Fruit fly (Drosophila melanogaster) whole organism, embryonic: ENCODE data around the gene CG14147.

Experiments
- Aef1 ChIP-seq: fragments of 200-800 bp; sonication (Bioruptor generic); IDR thresholded peaks from 3 replicates; pipeline ENCODE4 v1.3.6; 2022; ENCODE audit warnings: missing biosample characterization, missing genetic modification characterization
- Atf6 ChIP-seq: fragments of 200-800 bp; sonication (Bioruptor generic); IDR thresholded peaks from 2 replicates; pipeline ENCODE4 v1.3.6; 2022; ENCODE audit warnings: missing biosample characterization, missing genetic modification characterization
- CG10209 ChIP-seq: fragments of 200-800 bp; sonication (Bioruptor generic); optimal IDR thresholded peaks from 3 replicates; lab custom pipeline; 2017; ENCODE audit warnings: missing biosample characterization, mild to moderate bottlenecking, missing genetic modification characterization, missing genetic modification reagents
- CG10274 ChIP-seq: fragments of 200-800 bp; sonication (Bioruptor generic); optimal IDR thresholded peaks from 3 replicates; lab custom pipeline; 2017; ENCODE audit warnings: missing biosample characterization, mild to moderate bottlenecking, missing genetic modification characterization
- CG11398 ChIP-seq: fragments of 200-800 bp; sonication (Bioruptor generic); optimal IDR thresholded peaks from 2 replicates; lab custom pipeline; 2016; ENCODE audit warnings: missing biosample characterization, missing genetic modification characterization
- CG13424 ChIP-seq: fragments of 200-800 bp; sonication (Bioruptor generic); optimal IDR thresholded peaks from 2 replicates; lab custom pipeline; 2019; ENCODE audit warnings: missing biosample characterization, mild to moderate bottlenecking, missing genetic modification characterization, moderate library complexity
- CG15011 ChIP-seq: fragments of 200-800 bp; sonication (Bioruptor generic); optimal IDR thresholded peaks from 3 replicates; lab custom pipeline; 2018; ENCODE audit warnings: missing biosample characterization, mild to moderate bottlenecking, missing genetic modification characterization
- CG15269 ChIP-seq: fragments of 200-800 bp; sonication (Bioruptor generic); optimal IDR thresholded peaks from 2 replicates; lab custom pipeline; 2018; ENCODE audit warnings: missing biosample characterization, mild to moderate bottlenecking, missing genetic modification characterization, moderate library complexity
- CG15696 ChIP-seq: fragments of 200-800 bp; sonication (Bioruptor generic); optimal IDR thresholded peaks from 2 replicates; lab custom pipeline; 2019; ENCODE audit warnings: missing biosample characterization, mild to moderate bottlenecking, missing genetic modification characterization, moderate library complexity
- CG1647 ChIP-seq: fragments of 200-800 bp; sonication (Bioruptor generic); optimal IDR thresholded peaks from 3 replicates; lab custom pipeline; 2016; ENCODE audit warnings: missing biosample characterization, missing genetic modification characterization
- CG17568 ChIP-seq: fragments of 200-800 bp; sonication (Bioruptor generic); optimal IDR thresholded peaks from 2 replicates; lab custom pipeline; 2018; ENCODE audit warnings: missing biosample characterization, mild to moderate bottlenecking, missing genetic modification characterization, moderate library complexity
- CG2129 ChIP-seq: fragments of 200-800 bp; sonication (Bioruptor generic); IDR thresholded peaks from 2 replicates; pipeline ENCODE4 v1.3.6; 2022; ENCODE audit warnings: missing biosample characterization, missing genetic modification characterization; ENCODE audit not compliant: partially characterized antibody
- CG34376 ChIP-seq: fragments of 200-800 bp; sonication (Bioruptor generic); optimal IDR thresholded peaks from 2 replicates; lab custom pipeline; 2018; ENCODE audit warnings: missing biosample characterization, mild to moderate bottlenecking, missing genetic modification characterization
- CG4404 ChIP-seq: fragments of 200-800 bp; sonication (Bioruptor generic); IDR thresholded peaks from 2 replicates; pipeline ENCODE4 v1.3.6; 2022; ENCODE audit warnings: missing biosample characterization, missing genetic modification characterization
- CG6175 ChIP-seq: fragments of 200-800 bp; sonication (Bioruptor generic); IDR thresholded peaks from 3 replicates; pipeline ENCODE4 v1.3.6; 2022; ENCODE audit warnings: missing biosample characterization, missing genetic modification characterization
- CG6654 ChIP-seq: fragments of 200-800 bp; sonication (Bioruptor generic); optimal IDR thresholded peaks from 2 replicates; lab custom pipeline; 2017; ENCODE audit warnings: missing biosample characterization, mild to moderate bottlenecking, missing genetic modification characterization
- CG7745 ChIP-seq: fragments of 200-800 bp; sonication (Bioruptor generic); optimal IDR thresholded peaks from 2 replicates; lab custom pipeline; 2018; ENCODE audit warnings: missing biosample characterization, mild to moderate bottlenecking, missing genetic modification characterization, moderate library complexity
- CG7786 ChIP-seq: fragments of 200-800 bp; sonication (Bioruptor generic); optimal IDR thresholded peaks from 2 replicates; lab custom pipeline; 2016; ENCODE audit warnings: missing biosample characterization, missing genetic modification characterization
- CHES-1-like ChIP-seq: fragments of 200-800 bp; sonication (Bioruptor generic); optimal IDR thresholded peaks from 2 replicates; lab custom pipeline; 2016; ENCODE audit warnings: missing biosample characterization, missing genetic modification characterization
- CTCF ChIP-seq: fragments of 200-800 bp; sonication (Bioruptor generic); optimal IDR thresholded peaks from 2 replicates; lab custom pipeline; 2017; ENCODE audit warnings: missing biosample characterization, mild to moderate bottlenecking, missing genetic modification characterization, moderate library complexity
- Dp ChIP-seq: fragments of 200-800 bp; sonication (Bioruptor generic); optimal IDR thresholded peaks from 2 replicates; lab custom pipeline; 2018; ENCODE audit warnings: missing biosample characterization, mild to moderate bottlenecking, missing genetic modification characterization, moderate library complexity
- Drgx ChIP-seq: fragments of 200-800 bp; sonication (Bioruptor generic); IDR thresholded peaks from 2 replicates; pipeline ENCODE4 v1.3.6; 2022; ENCODE audit warnings: missing biosample characterization, missing genetic modification characterization
- Fer1 ChIP-seq: fragments of 200-800 bp; sonication (Bioruptor generic); optimal IDR thresholded peaks from 2 replicates; lab custom pipeline; 2017; ENCODE audit warnings: missing biosample characterization, mild to moderate bottlenecking, missing genetic modification characterization
- HLH3B ChIP-seq: fragments of 200-800 bp; sonication (Bioruptor generic); IDR thresholded peaks from 2 replicates; pipeline ENCODE4 v1.3.6; 2022; ENCODE audit warnings: missing biosample characterization, missing genetic modification characterization
- HLH54F ChIP-seq: fragments of 200-800 bp; sonication (Bioruptor generic); optimal IDR thresholded peaks from 3 replicates; lab custom pipeline; 2016; ENCODE audit warnings: missing biosample characterization, missing genetic modification characterization
- HLHmδ ChIP-seq: fragments of 200-800 bp; sonication (Bioruptor generic); optimal IDR thresholded peaks from 2 replicates; lab custom pipeline; 2018; ENCODE audit warnings: missing biosample characterization, mild to moderate bottlenecking, missing genetic modification characterization, moderate library complexity
- Hr3 ChIP-seq: fragments of 200-800 bp; sonication (Bioruptor generic); optimal IDR thresholded peaks from 3 replicates; lab custom pipeline; 2016; ENCODE audit warnings: missing biosample characterization, missing genetic modification characterization
- Ptx1 ChIP-seq: fragments of 200-800 bp; sonication (Bioruptor generic); IDR thresholded peaks from 2 replicates; pipeline ENCODE4 v1.3.6; 2022; ENCODE audit warnings: missing biosample characterization, missing genetic modification characterization
- YL-1 ChIP-seq: fragments of 200-800 bp; sonication (Bioruptor generic); optimal IDR thresholded peaks from 3 replicates; lab custom pipeline; 2017; ENCODE audit warnings: missing biosample characterization, mild to moderate bottlenecking, missing genetic modification characterization
- ac ChIP-seq: fragments of 200-800 bp; sonication (Bioruptor generic); optimal IDR thresholded peaks from 3 replicates; lab custom pipeline; 2017; ENCODE audit warnings: missing biosample characterization, mild to moderate bottlenecking, missing genetic modification characterization
- ara ChIP-seq: fragments of 200-800 bp; sonication (Bioruptor generic); IDR thresholded peaks from 2 replicates; pipeline ENCODE4 v1.3.6; 2022; ENCODE audit warnings: missing biosample characterization, missing genetic modification characterization
- ato ChIP-seq: fragments of 200-800 bp; sonication (Bioruptor generic); IDR thresholded peaks from 2 replicates; pipeline ENCODE4 v1.3.6; 2022; ENCODE audit warnings: missing biosample characterization, missing genetic modification characterization; ENCODE audit not compliant: partially characterized antibody
- bab2 ChIP-seq: fragments of 200-800 bp; sonication (Bioruptor generic); optimal IDR thresholded peaks from 2 replicates; lab custom pipeline; 2016; ENCODE audit warnings: missing biosample characterization, missing genetic modification characterization
- dati ChIP-seq: fragments of 200-800 bp; sonication (Bioruptor generic); IDR thresholded peaks from 2 replicates; pipeline ENCODE4 v1.3.6; 2022; ENCODE audit warnings: missing biosample characterization, missing genetic modification characterization
- dmrt11E ChIP-seq: fragments of 200-800 bp; sonication (Bioruptor generic); optimal IDR thresholded peaks from 3 replicates; lab custom pipeline; 2018; ENCODE audit warnings: missing biosample characterization, mild to moderate bottlenecking, missing genetic modification characterization, moderate library complexity
- dmrt99B ChIP-seq: fragments of 200-800 bp; sonication (Bioruptor generic); optimal IDR thresholded peaks from 2 replicates; lab custom pipeline; 2018; ENCODE audit warnings: missing biosample characterization, mild to moderate bottlenecking, missing genetic modification characterization, moderate library complexity
- ems ChIP-seq: fragments of 200-800 bp; sonication (Bioruptor generic); optimal IDR thresholded peaks from 3 replicates; lab custom pipeline; 2016; ENCODE audit warnings: missing biosample characterization, missing genetic modification characterization
- gt ChIP-seq: fragments of 200-800 bp; sonication (Bioruptor generic); IDR thresholded peaks from 2 replicates; pipeline ENCODE4 v1.3.6; 2022; ENCODE audit warnings: missing biosample characterization, missing genetic modification characterization
- ham ChIP-seq: fragments of 200-800 bp; sonication (Bioruptor generic); IDR thresholded peaks from 2 replicates; pipeline ENCODE4 v1.3.6; 2022; ENCODE audit warnings: missing biosample characterization, missing genetic modification characterization
- inv ChIP-seq: fragments of 200-800 bp; sonication (Bioruptor generic); IDR thresholded peaks from 2 replicates; pipeline ENCODE4 v1.3.6; 2022; ENCODE audit warnings: missing biosample characterization, missing genetic modification characterization; ENCODE audit not compliant: partially characterized antibody
- jumu ChIP-seq: fragments of 200-800 bp; sonication (Bioruptor generic); optimal IDR thresholded peaks from 3 replicates; lab custom pipeline; 2016; ENCODE audit warnings: missing biosample characterization, missing genetic modification characterization
- kay ChIP-seq: fragments of 200-800 bp; sonication (Bioruptor generic); optimal IDR thresholded peaks from 2 replicates; lab custom pipeline; 2016; ENCODE audit warnings: missing biosample characterization, missing genetic modification characterization
- klu ChIP-seq: fragments of 200-800 bp; sonication (Bioruptor generic); IDR thresholded peaks from 2 replicates; pipeline ENCODE4 v1.3.6; 2022; ENCODE audit warnings: missing biosample characterization, missing genetic modification characterization
- luna ChIP-seq: fragments of 200-800 bp; sonication (Bioruptor generic); optimal IDR thresholded peaks from 2 replicates; lab custom pipeline; 2016; ENCODE audit warnings: missing biosample characterization, missing genetic modification characterization
- mam ChIP-seq: fragments of 200-800 bp; sonication (Bioruptor generic); optimal IDR thresholded peaks from 3 replicates; lab custom pipeline; 2016; ENCODE audit warnings: missing biosample characterization, missing genetic modification characterization
- run ChIP-seq: fragments of 200-800 bp; sonication (Bioruptor generic); optimal IDR thresholded peaks from 3 replicates; lab custom pipeline; 2018; ENCODE audit warnings: missing biosample characterization, mild to moderate bottlenecking, missing genetic modification characterization
- sd ChIP-seq: fragments of 200-800 bp; sonication (Bioruptor generic); optimal IDR thresholded peaks from 3 replicates; lab custom pipeline; 2018; ENCODE audit warnings: missing biosample characterization, mild to moderate bottlenecking, missing genetic modification characterization, moderate library complexity
- ssp ChIP-seq: fragments of 200-800 bp; sonication (Bioruptor generic); IDR thresholded peaks from 2 replicates; pipeline ENCODE4 v1.3.6; 2022; ENCODE audit warnings: missing biosample characterization, missing genetic modification characterization
- sug ChIP-seq: fragments of 200-800 bp; optimal IDR thresholded peaks from 2 replicates; lab custom pipeline; 2019; ENCODE audit warnings: missing biosample characterization, mild to moderate bottlenecking, missing genetic modification characterization, moderate library complexity

CG14147 gene

dm6 chr3L:10965731-10966647 is 6.5 kb upstream of the CG14147 start (continued):
- TF ChIP-seq HLH54F (GFP tag; lab: Kevin White, UChicago) (peak; percentile 68), ato (GFP tag; lab: Robert Waterston, UW) (no peak), Drgx (peak; percentile 42; the same call in 1 of the 2 replicates), dati (GFP tag; lab: Robert Waterston, UW) (no peak; the same call in 1 of the 2 replicates), jumu (GFP tag; lab: Kevin White, UChicago) (peak; percentile 84), ssp (GFP tag; lab: Robert Waterston, UW) (peak; percentile 69), CG10274 (GFP tag; lab: Kevin White, UChicago) (peak; percentile 58), ac (peak; percentile 2), HLH3B (GFP tag; lab: Robert Waterston, UW) (peak; percentile 93), sd (tag; lab: Kevin White, UChicago) (peak; percentile 54), dmrt11E (tag; lab: Kevin White, UChicago) (peak; percentile 90), Hr3 (GFP tag; lab: Kevin White, UChicago) (peak; percentile 86), HLHmδ (GFP tag; lab: Kevin White, UChicago) (no peak), CG4404 (GFP tag; lab: Robert Waterston, UW) (no peak), Aef1 (GFP tag; lab: Robert Waterston, UW) (peak; percentile 80), Ptx1 (peak; percentile 90), CG34376 (GFP tag; lab: Kevin White, UChicago) (no peak), Dp (no peak), CG7786 (GFP tag; lab: Kevin White, UChicago) (peak; percentile 57), run (tag; lab: Kevin White, UChicago) (peak; percentile 80), CG7745 (peak; percentile 45), CG6175 (GFP tag; lab: Robert Waterston, UW) (no peak), CG15269 (tag; lab: Kevin White, UChicago) (peak; percentile 90), bab2 (GFP tag; lab: Kevin White, UChicago) (peak; percentile 82), CG11398 (GFP tag; lab: Kevin White, UChicago) (peak; percentile 75), CHES-1-like (GFP tag; lab: Kevin White, UChicago) (peak; percentile 77), Fer1 (GFP tag; lab: Kevin White, UChicago) (peak; percentile 71), CG15696 (tag; lab: Kevin White, UChicago) (peak; percentile 76), CG10209 (GFP tag; lab: Kevin White, UChicago) (peak; percentile 85), CG2129 (GFP tag; lab: Robert Waterston, UW) (no peak), sug (peak; percentile 48), luna (GFP tag; lab: Kevin White, UChicago) (no peak), CG17568 (GFP tag; lab: Kevin White, UChicago) (peak; percentile 75), mam (GFP tag; lab: Kevin White, UChicago) (peak; percentile 75), ara (GFP tag; lab: Robert Waterston, UW) (peak; percentile 83), inv (GFP tag; lab: Robert Waterston, UW) (no peak), CG1647 (GFP tag; lab: Kevin White, UChicago) (peak; percentile 57), CG13424 (peak; percentile 93), gt (GFP tag; lab: Robert Waterston, UW) (peak; percentile 68), CG6654 (GFP tag; lab: Kevin White, UChicago) (peak; percentile 63), klu (GFP tag; lab: Robert Waterston, UW) (peak; percentile 66; the same call in 1 of the 2 replicates), ems (GFP tag; lab: Kevin White, UChicago) (peak; percentile 83), YL-1 (peak; percentile 2), ham (GFP tag; lab: Robert Waterston, UW) (no peak), Atf6 (peak; percentile 54; the same call in 1 of the 2 replicates), kay (GFP tag; lab: Kevin White, UChicago) (peak; percentile 67), CG15011 (peak; percentile 63), CTCF (GFP tag; lab: Kevin White, UChicago) (peak; percentile 30), dmrt99B (tag; lab: Kevin White, UChicago) (peak; percentile 94)
